Worm (Caenorhabditis elegans): ENCODE data around the gene M05D6.2.

- TF ChIP-seq nhr-12 (tag; optimal IDR thresholded peaks at IDR 0.05), result no peak
- TF ChIP-seq nhr-28 (tag; optimal IDR thresholded peaks at IDR 0.05), result no peak
- TF ChIP-seq unc-62 (GFP tag; optimal IDR thresholded peaks at IDR 0.05), result peak; percentile 66
- no peak for TF ChIP-seq nhr-237 (tag; optimal IDR thresholded peaks at IDR 0.05)
- TF ChIP-seq mep-1 (tag; optimal IDR thresholded peaks at IDR 0.05), result no peak
- TF ChIP-seq nhr-76 (tag; optimal IDR thresholded peaks at IDR 0.05), result no peak
Observed at ce11 chrII:8499021-8499420, 31.1 kb downstream of the M05D6.2 start.
